Fruit fly (Drosophila melanogaster) whole organism, embryonic: ENCODE results near the gene Lamtor3.

ENCODE experiments used
- B-H1 ChIP-seq: fragments of 200-800 bp; sonication (Bioruptor generic); IDR thresholded peaks from 3 replicates; pipeline ENCODE4 v1.3.6; 2022; ENCODE audit warnings: missing biosample characterization, missing genetic modification characterization
- CG10979 ChIP-seq: fragments of 200-800 bp; sonication (Bioruptor generic); optimal IDR thresholded peaks from 2 replicates; lab custom pipeline; 2018; ENCODE audit warnings: missing biosample characterization, mild to moderate bottlenecking, missing genetic modification characterization, moderate library complexity
- CG11093 ChIP-seq: fragments of 200-800 bp; sonication (Bioruptor generic); IDR thresholded peaks from 3 replicates; pipeline ENCODE4 v1.3.6; 2022; ENCODE audit warnings: missing biosample characterization, missing genetic modification characterization
- CG11723 ChIP-seq: fragments of 200-800 bp; sonication (Bioruptor generic); optimal IDR thresholded peaks from 2 replicates; lab custom pipeline; 2017; ENCODE audit warnings: missing biosample characterization, mild to moderate bottlenecking, missing genetic modification characterization
- CG12104 ChIP-seq: fragments of 200-800 bp; sonication (Bioruptor generic); optimal IDR thresholded peaks from 3 replicates; lab custom pipeline; 2016; ENCODE audit warnings: missing biosample characterization, missing genetic modification characterization
- CG13424 ChIP-seq: fragments of 200-800 bp; sonication (Bioruptor generic); optimal IDR thresholded peaks from 2 replicates; lab custom pipeline; 2019; ENCODE audit warnings: missing biosample characterization, mild to moderate bottlenecking, missing genetic modification characterization, moderate library complexity
- CG14710 ChIP-seq: fragments of 200-800 bp; sonication (Bioruptor generic); optimal IDR thresholded peaks from 3 replicates; lab custom pipeline; 2019; ENCODE audit warnings: missing biosample characterization, mild to moderate bottlenecking, missing genetic modification characterization, moderate library complexity
- CG15514 ChIP-seq: fragments of 200-800 bp; sonication (Bioruptor generic); optimal IDR thresholded peaks from 3 replicates; lab custom pipeline; 2017; ENCODE audit warnings: missing biosample characterization, missing genetic modification characterization, mild to moderate bottlenecking, moderate library complexity, missing genetic modification reagents
- CG18476 ChIP-seq: fragments of 200-800 bp; sonication (Bioruptor generic); optimal IDR thresholded peaks from 2 replicates; lab custom pipeline; 2016; ENCODE audit warnings: missing biosample characterization, mild to moderate bottlenecking, missing genetic modification characterization
- CG18619 ChIP-seq: fragments of 200-800 bp; sonication (Bioruptor generic); optimal IDR thresholded peaks from 3 replicates; lab custom pipeline; 2017; ENCODE audit warnings: missing biosample characterization, mild to moderate bottlenecking, missing genetic modification characterization
- CG31365 ChIP-seq: fragments of 200-800 bp; sonication (Bioruptor generic); optimal IDR thresholded peaks from 2 replicates; lab custom pipeline; 2018; ENCODE audit warnings: missing biosample characterization, mild to moderate bottlenecking, missing genetic modification characterization
- CG3838 ChIP-seq: fragments of 200-800 bp; sonication (Bioruptor generic); optimal IDR thresholded peaks from 3 replicates; lab custom pipeline; 2016; ENCODE audit warnings: missing biosample characterization, missing genetic modification characterization
- CG42726 ChIP-seq: fragments of 200-800 bp; sonication (Bioruptor generic); IDR thresholded peaks from 2 replicates; pipeline ENCODE4 v1.3.6; 2022; ENCODE audit warnings: missing biosample characterization, missing genetic modification characterization; ENCODE audit not compliant: partially characterized antibody
- CG4404 ChIP-seq: fragments of 200-800 bp; sonication (Bioruptor generic); IDR thresholded peaks from 2 replicates; pipeline ENCODE4 v1.3.6; 2022; ENCODE audit warnings: missing biosample characterization, missing genetic modification characterization
- CG6683 ChIP-seq: fragments of 200-800 bp; sonication (Bioruptor generic); optimal IDR thresholded peaks from 2 replicates; lab custom pipeline; 2017; ENCODE audit warnings: missing biosample characterization, mild to moderate bottlenecking, missing genetic modification characterization, missing genetic modification reagents
- CG6689 ChIP-seq: fragments of 200-800 bp; sonication (Bioruptor generic); IDR thresholded peaks from 2 replicates; pipeline ENCODE4 v1.3.6; 2022; ENCODE audit warnings: missing biosample characterization, missing genetic modification characterization
- CG7271 ChIP-seq: fragments of 200-800 bp; sonication (Bioruptor generic); optimal IDR thresholded peaks from 2 replicates; lab custom pipeline; 2018; ENCODE audit warnings: missing biosample characterization, mild to moderate bottlenecking, missing genetic modification characterization, moderate library complexity
- CG7372 ChIP-seq: fragments of 200-800 bp; sonication (Bioruptor generic); IDR thresholded peaks from 2 replicates; pipeline ENCODE4 v1.3.6; 2022; ENCODE audit warnings: missing biosample characterization, missing genetic modification characterization
- CG7556 ChIP-seq: fragments of 200-800 bp; sonication (Bioruptor generic); optimal IDR thresholded peaks from 2 replicates; lab custom pipeline; 2017; ENCODE audit warnings: missing biosample characterization, mild to moderate bottlenecking, missing genetic modification characterization
- CG7963 ChIP-seq: fragments of 200-800 bp; sonication (Bioruptor generic); IDR thresholded peaks from 3 replicates; pipeline ENCODE4 v1.3.6; 2022; ENCODE audit warnings: missing biosample characterization, missing genetic modification characterization; ENCODE audit not compliant: partially characterized antibody
- CG7987 ChIP-seq: fragments of 200-800 bp; sonication (Bioruptor generic); optimal IDR thresholded peaks from 2 replicates; lab custom pipeline; 2018; ENCODE audit warnings: missing biosample characterization, mild to moderate bottlenecking, missing genetic modification characterization, moderate library complexity
- CG8359 ChIP-seq: fragments of 200-800 bp; sonication (Bioruptor generic); optimal IDR thresholded peaks from 2 replicates; lab custom pipeline; 2017; ENCODE audit warnings: missing biosample characterization, mild to moderate bottlenecking, missing genetic modification characterization, borderline replicate concordance
- Dad ChIP-seq: fragments of 200-800 bp; sonication (Bioruptor generic); optimal IDR thresholded peaks from 3 replicates; lab custom pipeline; 2016; ENCODE audit warnings: missing biosample characterization, missing genetic modification characterization
- Dip2 ChIP-seq: fragments of 200-800 bp; sonication (Bioruptor generic); IDR thresholded peaks from 2 replicates; pipeline ENCODE4 v1.3.6; 2022; ENCODE audit warnings: missing biosample characterization, missing genetic modification characterization
- Doc3 ChIP-seq: fragments of 200-800 bp; sonication (Bioruptor generic); IDR thresholded peaks from 3 replicates; pipeline ENCODE4 v1.3.6; 2022; ENCODE audit warnings: missing biosample characterization, missing genetic modification characterization; ENCODE audit not compliant: partially characterized antibody
- Elba2 ChIP-seq: fragments of 200-800 bp; sonication (Bioruptor generic); optimal IDR thresholded peaks from 3 replicates; lab custom pipeline; 2016; ENCODE audit warnings: missing biosample characterization, missing genetic modification characterization
- Hmx ChIP-seq: fragments of 200-800 bp; sonication (Bioruptor generic); optimal IDR thresholded peaks from 2 replicates; lab custom pipeline; 2016; ENCODE audit warnings: missing biosample characterization, missing genetic modification characterization
- Hsf ChIP-seq: fragments of 200-800 bp; sonication (Bioruptor generic); optimal IDR thresholded peaks from 3 replicates; lab custom pipeline; 2016; ENCODE audit warnings: missing biosample characterization, missing genetic modification characterization
- Ptx1 ChIP-seq: fragments of 200-800 bp; sonication (Bioruptor generic); IDR thresholded peaks from 2 replicates; pipeline ENCODE4 v1.3.6; 2022; ENCODE audit warnings: missing biosample characterization, missing genetic modification characterization
- Scr ChIP-seq: fragments of 200-800 bp; sonication (Bioruptor generic); IDR thresholded peaks from 2 replicates; pipeline ENCODE4 v1.3.6; 2022; ENCODE audit warnings: missing biosample characterization, missing genetic modification characterization; ENCODE audit not compliant: partially characterized antibody
- Ssrp ChIP-seq: fragments of 200-800 bp; sonication (Bioruptor generic); optimal IDR thresholded peaks from 2 replicates; lab custom pipeline; 2018; ENCODE audit warnings: missing biosample characterization, mild to moderate bottlenecking, missing genetic modification characterization, moderate library complexity
- ab ChIP-seq: fragments of 200-800 bp; sonication (Bioruptor generic); optimal IDR thresholded peaks from 2 replicates; lab custom pipeline; 2016; ENCODE audit warnings: missing biosample characterization, missing genetic modification characterization
- ac ChIP-seq: fragments of 200-800 bp; sonication (Bioruptor generic); optimal IDR thresholded peaks from 3 replicates; lab custom pipeline; 2017; ENCODE audit warnings: missing biosample characterization, mild to moderate bottlenecking, missing genetic modification characterization
- al ChIP-seq: fragments of 200-800 bp; sonication (Bioruptor generic); IDR thresholded peaks from 2 replicates; pipeline ENCODE4 v1.3.6; 2022; ENCODE audit warnings: missing biosample characterization, missing genetic modification characterization
- crc ChIP-seq: fragments of 200-800 bp; sonication (Bioruptor generic); optimal IDR thresholded peaks from 2 replicates; lab custom pipeline; 2016; ENCODE audit warnings: missing biosample characterization, missing genetic modification characterization
- croc ChIP-seq: fragments of 200-800 bp; sonication (Bioruptor generic); conservative IDR thresholded peaks from 3 replicates; pipeline ENCODE4 v1.3.6; 2022; ENCODE audit warnings: missing biosample characterization, missing genetic modification characterization
- eve ChIP-seq, 2 experiments: fragments of >200 bp; optimal IDR thresholded peaks; 2 replicates each; lab custom pipeline; 2017; ENCODE audit warnings: missing biosample characterization in 2 of 2, missing genetic modification characterization in 2 of 2
- gcm2 ChIP-seq: fragments of 200-800 bp; sonication (Bioruptor generic); optimal IDR thresholded peaks from 2 replicates; lab custom pipeline; 2016; ENCODE audit warnings: missing biosample characterization, missing genetic modification characterization
- grau ChIP-seq: fragments of 200-800 bp; optimal IDR thresholded peaks from 3 replicates; lab custom pipeline; 2019; ENCODE audit warnings: missing biosample characterization, mild to moderate bottlenecking, missing genetic modification characterization, moderate library complexity
- knrl ChIP-seq: fragments of 200-800 bp; sonication (Bioruptor generic); IDR thresholded peaks from 3 replicates; pipeline ENCODE4 v1.3.6; 2022; ENCODE audit warnings: missing biosample characterization, missing genetic modification characterization; ENCODE audit not compliant: partially characterized antibody
- maf-S ChIP-seq: fragments of 200-800 bp; sonication (Bioruptor generic); optimal IDR thresholded peaks from 2 replicates; lab custom pipeline; 2016; ENCODE audit warnings: missing biosample characterization, missing genetic modification characterization
- mld ChIP-seq: fragments of 200-800 bp; sonication (Bioruptor generic); IDR thresholded peaks from 3 replicates; pipeline ENCODE4 v1.3.6; 2022; ENCODE audit warnings: missing biosample characterization, missing genetic modification characterization; ENCODE audit not compliant: partially characterized antibody
- nom ChIP-seq: fragments of 200-800 bp; sonication (Bioruptor generic); optimal IDR thresholded peaks from 2 replicates; lab custom pipeline; 2017; ENCODE audit warnings: missing biosample characterization, missing genetic modification characterization, mild to moderate bottlenecking, moderate library complexity, missing genetic modification reagents
- otp ChIP-seq: fragments of 200-800 bp; sonication (Bioruptor generic); IDR thresholded peaks from 3 replicates; pipeline ENCODE4, ENCODE4 v1.3.6; 2022; ENCODE audit warnings: missing biosample characterization, missing genetic modification characterization
- slou ChIP-seq: fragments of 200-800 bp; sonication (Bioruptor generic); optimal IDR thresholded peaks from 3 replicates; lab custom pipeline; 2016; ENCODE audit warnings: missing biosample characterization, missing genetic modification characterization
- stwl ChIP-seq: fragments of 200-800 bp; sonication (Bioruptor generic); optimal IDR thresholded peaks from 3 replicates; lab custom pipeline; 2018; ENCODE audit warnings: missing biosample characterization, mild to moderate bottlenecking, missing genetic modification characterization, moderate library complexity
- twi ChIP-seq: fragments of 200-800 bp; optimal IDR thresholded peaks from 2 replicates; lab custom pipeline; 2019; ENCODE audit warnings: missing biosample characterization, mild to moderate bottlenecking, missing genetic modification characterization, moderate library complexity
- wdn ChIP-seq: fragments of 200-800 bp; sonication (Bioruptor generic); IDR thresholded peaks from 2 replicates; pipeline ENCODE4 v1.3.6; 2022; ENCODE audit warnings: missing biosample characterization, missing genetic modification characterization
- yki ChIP-seq: fragments of >200 bp; optimal IDR thresholded peaks from 3 replicates; lab custom pipeline; 2018
- zf30C ChIP-seq: fragments of 200-800 bp; sonication (Bioruptor generic); optimal IDR thresholded peaks from 3 replicates; lab custom pipeline; 2018; ENCODE audit warnings: missing biosample characterization, mild to moderate bottlenecking, missing genetic modification characterization

Lamtor3 gene

dm6 chr2L:17484174-17484573 lies 3.1 kb downstream of the Lamtor3 start, which contains the start of the genes GCS2beta and CG5131 (continued):
- TF ChIP-seq CG4404: peak; percentile 91
- TF ChIP-seq CG6689 (GFP tag; lab: Robert Waterston, UW): peak; percentile 92
- peak; percentile 89 for TF ChIP-seq CG18476 (GFP tag; lab: Kevin White, UChicago)
- peak; percentile 57; the same call in 1 of the 2 replicates for TF ChIP-seq CG42726 (GFP tag; lab: Robert Waterston, UW)
- peak; percentile 75; the same call in 2 of the 3 replicates for TF ChIP-seq otp (GFP tag; lab: Robert Waterston, UW)
- peak; percentile 84 for TF ChIP-seq CG11093 (GFP tag; lab: Robert Waterston, UW)
- peak; percentile 72 for TF ChIP-seq Elba2 (GFP tag; lab: Kevin White, UChicago)
- TF ChIP-seq Hsf (GFP tag; lab: Kevin White, UChicago): peak; percentile 96
- TF ChIP-seq CG10979: peak; percentile 78
- TF ChIP-seq crc (GFP tag; lab: Kevin White, UChicago): peak; percentile 92
- peak; percentile 93 for TF ChIP-seq Scr
- TF ChIP-seq CG12104 (GFP tag; lab: Kevin White, UChicago): peak; percentile 88
- peak; percentile 89 for TF ChIP-seq CG14710 (tag; lab: Kevin White, UChicago)
- peak; percentile 94 for TF ChIP-seq CG7372 (GFP tag; lab: Robert Waterston, UW)
- peak; percentile 86 for TF ChIP-seq B-H1 (GFP tag; lab: Robert Waterston, UW)
- TF ChIP-seq ac: peak; percentile 48
- peak; percentile 71 for TF ChIP-seq CG3838 (GFP tag; lab: Kevin White, UChicago)
- TF ChIP-seq ab (GFP tag; lab: Kevin White, UChicago): peak; percentile 94
- TF ChIP-seq twi: peak; percentile 79
- TF ChIP-seq CG6683 (GFP tag; lab: Kevin White, UChicago): peak; percentile 78
- TF ChIP-seq CG31365 (tag; lab: Kevin White, UChicago): peak; percentile 53
- TF ChIP-seq yki: no peak
- TF ChIP-seq nom (GFP tag; lab: Kevin White, UChicago): no peak
- peak; percentile 91 for TF ChIP-seq CG13424
- TF ChIP-seq Ptx1: peak; percentile 96
- peak; percentile 73 for TF ChIP-seq gcm2 (GFP tag; lab: Kevin White, UChicago)
- no peak for TF ChIP-seq zf30C (GFP tag; lab: Kevin White, UChicago)
- TF ChIP-seq Dad (GFP tag; lab: Kevin White, UChicago): peak; percentile 94
- peak; percentile 84 for TF ChIP-seq CG7987
- TF ChIP-seq croc (GFP tag; lab: Robert Waterston, UW): peak; percentile 82
- TF ChIP-seq CG8359 (GFP tag; lab: Kevin White, UChicago): peak; percentile 42
- peak; percentile 94 for TF ChIP-seq knrl (GFP tag; lab: Robert Waterston, UW)
- TF ChIP-seq eve (GFP tag; optimal IDR thresholded peaks at IDR 0.05; lab: Kevin White, UChicago): no peak
- TF ChIP-seq Ssrp (tag; lab: Kevin White, UChicago): peak; percentile 91
- TF ChIP-seq CG11723 (GFP tag; lab: Kevin White, UChicago): peak; percentile 79
- TF ChIP-seq Dip2 (GFP tag; lab: Robert Waterston, UW): peak; percentile 67
- TF ChIP-seq CG18619 (GFP tag; lab: Kevin White, UChicago): peak; percentile 88
- TF ChIP-seq CG7271 (tag; lab: Kevin White, UChicago): peak; percentile 31
- peak; percentile 96 for TF ChIP-seq slou (GFP tag; lab: Kevin White, UChicago)
- TF ChIP-seq mld (GFP tag; lab: Robert Waterston, UW): peak; percentile 55; the same call in 1 of the 3 replicates
- peak; percentile 92 for TF ChIP-seq grau
- peak; percentile 94 for TF ChIP-seq Doc3 (GFP tag; lab: Robert Waterston, UW)
- peak; percentile 95 for TF ChIP-seq maf-S (GFP tag; lab: Kevin White, UChicago)
- peak; percentile 90 for TF ChIP-seq wdn
- peak; percentile 87 for TF ChIP-seq CG7556 (GFP tag; lab: Kevin White, UChicago)
- TF ChIP-seq CG7963 (GFP tag; lab: Robert Waterston, UW): peak; percentile 55; the same call in 2 of the 3 replicates
- peak; percentile 79 for TF ChIP-seq stwl (tag; lab: Kevin White, UChicago)
- peak; percentile 94 for TF ChIP-seq al
- TF ChIP-seq CG15514: peak; percentile 88
- TF ChIP-seq Hmx (GFP tag; lab: Kevin White, UChicago): peak; percentile 86
